Fruit fly (Drosophila melanogaster) whole organism, embryonic: Measurements from ENCODE around the gene CG7320.
A peak's percentile ranks its signal among the peaks of the same experiment; 100 is the strongest.

Experiments used
- Blimp-1 ChIP-seq: fragments of 200-800 bp; sonication (Bioruptor generic); optimal IDR thresholded peaks from 3 replicates; lab custom pipeline; 2018; ENCODE audit warnings: missing biosample characterization, missing genetic modification characterization, mild to moderate bottlenecking, moderate library complexity, missing genetic modification reagents
- CG10979 ChIP-seq: fragments of 200-800 bp; sonication (Bioruptor generic); optimal IDR thresholded peaks from 2 replicates; lab custom pipeline; 2018; ENCODE audit warnings: missing biosample characterization, mild to moderate bottlenecking, missing genetic modification characterization, moderate library complexity
- CG11093 ChIP-seq: fragments of 200-800 bp; sonication (Bioruptor generic); IDR thresholded peaks from 3 replicates; pipeline ENCODE4 v1.3.6; 2022; ENCODE audit warnings: missing biosample characterization, missing genetic modification characterization
- CG11560 ChIP-seq: fragments of 200-800 bp; sonication (Bioruptor generic); IDR thresholded peaks from 3 replicates; pipeline ENCODE4 v1.3.6; 2022; ENCODE audit warnings: missing biosample characterization, missing genetic modification characterization
- CG12659 ChIP-seq: fragments of 200-800 bp; sonication (Bioruptor generic); optimal IDR thresholded peaks from 3 replicates; lab custom pipeline; 2017; ENCODE audit warnings: mild to moderate bottlenecking, missing biosample characterization, missing genetic modification reagents, missing genetic modification characterization
- CG13424 ChIP-seq: fragments of 200-800 bp; sonication (Bioruptor generic); optimal IDR thresholded peaks from 2 replicates; lab custom pipeline; 2019; ENCODE audit warnings: missing biosample characterization, mild to moderate bottlenecking, missing genetic modification characterization, moderate library complexity
- CG13894 ChIP-seq: fragments of 200-800 bp; sonication (Bioruptor generic); optimal IDR thresholded peaks from 3 replicates; lab custom pipeline; 2018; ENCODE audit warnings: missing biosample characterization, mild to moderate bottlenecking, missing genetic modification characterization, moderate library complexity
- CG15011 ChIP-seq: fragments of 200-800 bp; sonication (Bioruptor generic); optimal IDR thresholded peaks from 3 replicates; lab custom pipeline; 2018; ENCODE audit warnings: missing biosample characterization, mild to moderate bottlenecking, missing genetic modification characterization
- CG15696 ChIP-seq: fragments of 200-800 bp; sonication (Bioruptor generic); optimal IDR thresholded peaks from 2 replicates; lab custom pipeline; 2019; ENCODE audit warnings: missing biosample characterization, mild to moderate bottlenecking, missing genetic modification characterization, moderate library complexity
- CG1603 ChIP-seq: fragments of 200-800 bp; sonication (Bioruptor generic); optimal IDR thresholded peaks from 2 replicates; lab custom pipeline; 2019; ENCODE audit warnings: missing biosample characterization, mild to moderate bottlenecking, missing genetic modification characterization, moderate library complexity
- CG1647 ChIP-seq: fragments of 200-800 bp; sonication (Bioruptor generic); optimal IDR thresholded peaks from 3 replicates; lab custom pipeline; 2016; ENCODE audit warnings: missing biosample characterization, missing genetic modification characterization
- CG16815 ChIP-seq: fragments of 200-800 bp; sonication (Bioruptor generic); optimal IDR thresholded peaks from 3 replicates; lab custom pipeline; 2017; ENCODE audit warnings: missing biosample characterization, mild to moderate bottlenecking, missing genetic modification characterization
- CG30020 ChIP-seq: fragments of 200-800 bp; optimal IDR thresholded peaks from 2 replicates; lab custom pipeline; 2019; ENCODE audit warnings: missing biosample characterization, mild to moderate bottlenecking, missing genetic modification characterization, moderate library complexity
- CG31365 ChIP-seq: fragments of 200-800 bp; sonication (Bioruptor generic); optimal IDR thresholded peaks from 2 replicates; lab custom pipeline; 2018; ENCODE audit warnings: missing biosample characterization, mild to moderate bottlenecking, missing genetic modification characterization
- CG34376 ChIP-seq: fragments of 200-800 bp; sonication (Bioruptor generic); optimal IDR thresholded peaks from 2 replicates; lab custom pipeline; 2018; ENCODE audit warnings: missing biosample characterization, mild to moderate bottlenecking, missing genetic modification characterization
- CG3838 ChIP-seq: fragments of 200-800 bp; sonication (Bioruptor generic); optimal IDR thresholded peaks from 3 replicates; lab custom pipeline; 2016; ENCODE audit warnings: missing biosample characterization, missing genetic modification characterization
- CG3995 ChIP-seq: fragments of 200-800 bp; sonication (Bioruptor generic); optimal IDR thresholded peaks from 3 replicates; lab custom pipeline; 2016; ENCODE audit warnings: missing biosample characterization, missing genetic modification characterization
- CG4617 ChIP-seq: fragments of 200-800 bp; sonication (Bioruptor generic); optimal IDR thresholded peaks from 3 replicates; lab custom pipeline; 2016; ENCODE audit warnings: missing biosample characterization, missing genetic modification characterization, borderline replicate concordance
- CG9437 ChIP-seq: fragments of 200-800 bp; sonication (Bioruptor generic); optimal IDR thresholded peaks from 2 replicates; lab custom pipeline; 2018; ENCODE audit warnings: missing biosample characterization, mild to moderate bottlenecking, missing genetic modification characterization
- Camta ChIP-seq: fragments of 200-800 bp; sonication (Bioruptor generic); optimal IDR thresholded peaks from 2 replicates; lab custom pipeline; 2016; ENCODE audit warnings: missing biosample characterization, missing genetic modification characterization
- CkIIα-i1 ChIP-seq: fragments of 200-800 bp; sonication (Bioruptor generic); IDR thresholded peaks from 2 replicates; pipeline ENCODE4 v1.3.6; 2022; ENCODE audit warnings: missing biosample characterization, missing genetic modification characterization
- D ChIP-seq, 2 experiments: fragments of 200-800 bp in 1 of 2; fragments of >200 bp in 1 of 2; sonication (Bioruptor generic) in 1 of 2; optimal IDR thresholded peaks; 2 replicates in 1 of 2; 3 replicates in 1 of 2; lab custom pipeline; 2017; ENCODE audit warnings: mild to moderate bottlenecking in 1 of 2, missing biosample characterization in 1 of 2, missing genetic modification characterization in 1 of 2, missing genetic modification reagents in 1 of 2
- D19B ChIP-seq: fragments of 200-800 bp; sonication (Bioruptor generic); optimal IDR thresholded peaks from 2 replicates; lab custom pipeline; 2017; ENCODE audit warnings: missing biosample characterization, mild to moderate bottlenecking, missing genetic modification characterization
- Eip74EF ChIP-seq, 2 experiments: fragments of 200-800 bp in 1 of 2; fragments of >200 bp in 1 of 2; sonication (Bioruptor generic) in 1 of 2; optimal IDR thresholded peaks; 2 replicates each; lab custom pipeline; 2017 to 2019; ENCODE audit warnings: missing biosample characterization in 2 of 2, missing genetic modification characterization in 2 of 2, mild to moderate bottlenecking in 1 of 2, moderate library complexity in 1 of 2
- Hmr ChIP-seq: fragments of 200-800 bp; sonication (Bioruptor generic); optimal IDR thresholded peaks from 3 replicates; lab custom pipeline; 2017; ENCODE audit warnings: mild to moderate bottlenecking, missing biosample characterization, missing genetic modification reagents, missing genetic modification characterization
- Nf-YC ChIP-seq: fragments of 200-800 bp; optimal IDR thresholded peaks from 3 replicates; lab custom pipeline; 2019; ENCODE audit warnings: missing biosample characterization, mild to moderate bottlenecking, missing genetic modification characterization, moderate library complexity
- Oaz ChIP-seq: fragments of 200-800 bp; sonication (Bioruptor generic); IDR thresholded peaks from 2 replicates; pipeline ENCODE4 v1.3.6; 2022; ENCODE audit warnings: missing biosample characterization, missing genetic modification characterization
- Pdp1 ChIP-seq, 2 experiments: fragments of 200-800 bp; sonication (Bioruptor generic); optimal IDR thresholded peaks; 3 replicates each; lab custom pipeline; 2016; ENCODE audit warnings: missing biosample characterization in 2 of 2, missing genetic modification characterization in 2 of 2, mild to moderate bottlenecking in 1 of 2, moderate library complexity in 1 of 2
- Xrp1 ChIP-seq: fragments of 200-800 bp; sonication (Bioruptor generic); IDR thresholded peaks from 2 replicates; pipeline ENCODE4 v1.3.6; 2022; ENCODE audit warnings: missing biosample characterization, missing genetic modification characterization
- bcd ChIP-seq: fragments of 200-800 bp; sonication (Bioruptor generic); optimal IDR thresholded peaks from 2 replicates; lab custom pipeline; 2017; ENCODE audit warnings: missing biosample characterization, mild to moderate bottlenecking, missing genetic modification characterization
- bigmax ChIP-seq: fragments of 200-800 bp; sonication (Bioruptor generic); optimal IDR thresholded peaks from 2 replicates; lab custom pipeline; 2018; ENCODE audit warnings: missing biosample characterization, mild to moderate bottlenecking, missing genetic modification characterization
- cato ChIP-seq: fragments of 200-800 bp; sonication (Bioruptor generic); optimal IDR thresholded peaks from 2 replicates; lab custom pipeline; 2016; ENCODE audit warnings: missing biosample characterization, missing genetic modification characterization, borderline replicate concordance
- chif ChIP-seq, 2 experiments: fragments of 200-800 bp; sonication (Bioruptor generic); optimal IDR thresholded peaks; 3 replicates each; lab custom pipeline; 2016; ENCODE audit warnings: missing biosample characterization in 2 of 2, missing genetic modification characterization in 2 of 2
- dmrt11E ChIP-seq: fragments of 200-800 bp; sonication (Bioruptor generic); optimal IDR thresholded peaks from 3 replicates; lab custom pipeline; 2018; ENCODE audit warnings: missing biosample characterization, mild to moderate bottlenecking, missing genetic modification characterization, moderate library complexity
- exex ChIP-seq: fragments of 200-800 bp; sonication (Bioruptor generic); optimal IDR thresholded peaks from 4 replicates; lab custom pipeline; 2018; ENCODE audit warnings: missing biosample characterization, mild to moderate bottlenecking, missing genetic modification characterization, moderate library complexity
- ftz-f1 ChIP-seq: fragments of 200-800 bp; sonication (Bioruptor generic); optimal IDR thresholded peaks from 2 replicates; lab custom pipeline; 2016; ENCODE audit warnings: missing biosample characterization, missing genetic modification characterization
- fu2 ChIP-seq: fragments of 200-800 bp; sonication (Bioruptor generic); optimal IDR thresholded peaks from 2 replicates; lab custom pipeline; 2016; ENCODE audit warnings: missing biosample characterization, missing genetic modification characterization
- gcm ChIP-seq: fragments of 200-800 bp; sonication (Bioruptor generic); optimal IDR thresholded peaks from 2 replicates; lab custom pipeline; 2019; ENCODE audit warnings: missing biosample characterization, mild to moderate bottlenecking, missing genetic modification characterization, moderate library complexity
- gem ChIP-seq: fragments of 200-800 bp; sonication (Bioruptor generic); optimal IDR thresholded peaks from 2 replicates; lab custom pipeline; 2019; ENCODE audit warnings: missing biosample characterization, mild to moderate bottlenecking, missing genetic modification characterization, moderate library complexity
- insv ChIP-seq, 2 experiments: fragments of 200-800 bp; sonication (Bioruptor generic); optimal IDR thresholded peaks; 3 replicates each; lab custom pipeline; 2016 to 2018; ENCODE audit warnings: missing biosample characterization in 2 of 2, missing genetic modification characterization in 2 of 2
- jumu ChIP-seq: fragments of 200-800 bp; sonication (Bioruptor generic); optimal IDR thresholded peaks from 3 replicates; lab custom pipeline; 2016; ENCODE audit warnings: missing biosample characterization, missing genetic modification characterization
- mld ChIP-seq: fragments of 200-800 bp; sonication (Bioruptor generic); IDR thresholded peaks from 3 replicates; pipeline ENCODE4 v1.3.6; 2022; ENCODE audit warnings: missing biosample characterization, missing genetic modification characterization; ENCODE audit not compliant: partially characterized antibody
- nom ChIP-seq: fragments of 200-800 bp; sonication (Bioruptor generic); optimal IDR thresholded peaks from 2 replicates; lab custom pipeline; 2017; ENCODE audit warnings: missing biosample characterization, missing genetic modification characterization, mild to moderate bottlenecking, moderate library complexity, missing genetic modification reagents
- sens ChIP-seq: fragments of 200-800 bp; sonication (Bioruptor generic); peaks from one replicate; lab custom pipeline; 2016; ENCODE audit warnings: missing biosample characterization, missing genetic modification characterization
- tna ChIP-seq: fragments of 200-800 bp; sonication (Bioruptor generic); IDR thresholded peaks from 2 replicates; pipeline ENCODE4 v1.3.6; 2022; ENCODE audit warnings: missing biosample characterization, missing genetic modification characterization; ENCODE audit not compliant: partially characterized antibody
- z ChIP-seq: fragments of 200-800 bp; sonication (Bioruptor generic); IDR thresholded peaks from 3 replicates; pipeline ENCODE4 v1.3.6; 2022; ENCODE audit warnings: missing biosample characterization, missing genetic modification characterization

The CG7320 gene

dm6 chr3L:18162174-18162690 lies 39.1 kb upstream of the CG7320 start, which contains the start of gene CG13699 (continued):
- TF ChIP-seq exex (tag; lab: Kevin White, UChicago) (no peak), CG11560 (tag; lab: Robert Waterston, UW) (no peak), CG31365 (tag; lab: Kevin White, UChicago) (no peak), CG1647 (GFP tag; lab: Kevin White, UChicago) (no peak), Camta (GFP tag; lab: Kevin White, UChicago) (no peak), bcd (no peak), Blimp-1 (GFP tag; lab: Kevin White, UChicago) (peak; percentile 98), fu2 (GFP tag; lab: Kevin White, UChicago) (no peak), CG9437 (GFP tag; lab: Kevin White, UChicago) (peak; percentile 13), CG11093 (GFP tag; lab: Robert Waterston, UW) (no peak), CG12659 (GFP tag; lab: Kevin White, UChicago) (no peak), Eip74EF (GFP tag; optimal IDR thresholded peaks at IDR 0.05; lab: Kevin White, UChicago) (peak in 1 of 2 experiments; percentile 24), bigmax (no peak), Hmr (GFP tag; lab: Kevin White, UChicago) (no peak), D (optimal IDR thresholded peaks at IDR 0.05; lab: Kevin White, UChicago) (no peak), D (GFP tag; optimal IDR thresholded peaks at IDR 0.05; lab: Kevin White, UChicago) (no peak)
- TF ChIP-seq, all 482 proteins: peak for 15

dm6 chr3L:18163127-18163526 lies 38.2 kb upstream of the CG7320 start:
- TF ChIP-seq CG34376 (GFP tag; lab: Kevin White, UChicago), result no peak
- TF ChIP-seq ftz-f1, result no peak
- TF ChIP-seq gcm (GFP tag; lab: Kevin White, UChicago), result no peak
- TF ChIP-seq jumu (GFP tag; lab: Kevin White, UChicago), result no peak
- TF ChIP-seq z, result peak; percentile 52; the same call in 1 of the 3 replicates
- TF ChIP-seq Nf-YC (tag; lab: Kevin White, UChicago), result no peak
- peak; percentile 69 for TF ChIP-seq Blimp-1 (GFP tag; lab: Kevin White, UChicago)
- peak in 1 of 2 experiments; percentile 34 for TF ChIP-seq Pdp1 (GFP tag; optimal IDR thresholded peaks at IDR 0.05; lab: Kevin White, UChicago)
- no peak for TF ChIP-seq CG15011 (GFP tag; lab: Kevin White, UChicago)
- no peak for TF ChIP-seq CG16815 (GFP tag; lab: Kevin White, UChicago)
- no peak for TF ChIP-seq CG15696 (tag; lab: Kevin White, UChicago)

- TF ChIP-seq Oaz (GFP tag; lab: Robert Waterston, UW), result no peak
- TF ChIP-seq CG30020 (tag; lab: Kevin White, UChicago), result no peak
- no peak for TF ChIP-seq CG10979 (tag; lab: Kevin White, UChicago)
- peak; percentile 26 for TF ChIP-seq gem (tag; lab: Kevin White, UChicago)
- TF ChIP-seq CG13424, result no peak
- no peak for TF ChIP-seq CG12659 (GFP tag; lab: Kevin White, UChicago)
- no peak for TF ChIP-seq D19B (GFP tag; lab: Kevin White, UChicago)
- no peak for TF ChIP-seq nom
- TF ChIP-seq CkIIα-i1 (GFP tag; lab: Robert Waterston, UW), result no peak
- no peak for TF ChIP-seq CG3995 (GFP tag; lab: Kevin White, UChicago)
- peak; percentile 68 for TF ChIP-seq sens (GFP tag; lab: Kevin White, UChicago)
- TF ChIP-seq CG4617 (GFP tag; lab: Kevin White, UChicago), result no peak
- TF ChIP-seq Xrp1 (GFP tag; lab: Robert Waterston, UW), result peak; percentile 12; the same call in 1 of the 2 replicates
- TF ChIP-seq CG13894 (tag; lab: Kevin White, UChicago), result no peak
- no peak for TF ChIP-seq chif (GFP tag; optimal IDR thresholded peaks at IDR 0.05; lab: Kevin White, UChicago)
- no peak for TF ChIP-seq dmrt11E (tag; lab: Kevin White, UChicago)
- TF ChIP-seq cato (GFP tag; lab: Kevin White, UChicago), result no peak
- no peak for TF ChIP-seq mld (GFP tag; lab: Robert Waterston, UW)
- TF ChIP-seq CG1603, result peak; percentile 2
- TF ChIP-seq CG34376 (GFP tag; lab: Kevin White, UChicago), result no peak
- no peak for TF ChIP-seq tna (GFP tag; lab: Robert Waterston, UW)
- no peak for TF ChIP-seq CG3838 (GFP tag; lab: Kevin White, UChicago)
- no peak for TF ChIP-seq insv (GFP tag; optimal IDR thresholded peaks at IDR 0.05; lab: Kevin White, UChicago)
Observed at dm6 chr3L:18164804-18165203, 36.5 kb upstream of the CG7320 start.
